Fruit fly (Drosophila melanogaster) whole organism, wandering third instar larva: ENCODE data around the gene Osi21.

Source experiments
- Abd-B ChIP-seq: fragments of >200 bp; optimal IDR thresholded peaks from 2 replicates; lab custom pipeline; 2017; ENCODE audit warnings: missing biosample characterization, missing genetic modification characterization
- CG32264 ChIP-seq: fragments of 200-800 bp; sonication (Bioruptor generic); optimal IDR thresholded peaks from 2 replicates; lab custom pipeline; 2016; ENCODE audit warnings: missing biosample characterization, missing genetic modification characterization
- CrebA ChIP-seq: fragments of 200-800 bp; sonication (Bioruptor generic); optimal IDR thresholded peaks from 2 replicates; lab custom pipeline; 2016; ENCODE audit warnings: missing biosample characterization, mild to moderate bottlenecking, missing genetic modification characterization, borderline replicate concordance
- Dfd ChIP-seq: fragments of >200 bp; optimal IDR thresholded peaks from 2 replicates; lab custom pipeline; 2017; ENCODE audit warnings: missing biosample characterization, missing genetic modification characterization
- Dif ChIP-seq: fragments of 200-275, 200-300 bp; sonication (Bioruptor generic); optimal IDR thresholded peaks from 2 replicates; lab custom pipeline; 2018; ENCODE audit warnings: missing biosample characterization, missing genetic modification characterization; ENCODE audit not compliant: partially characterized antibody
- GATAd ChIP-seq: sonication (Bioruptor generic); optimal IDR thresholded peaks from 2 replicates; lab custom pipeline; 2016; ENCODE audit warnings: missing biosample characterization, missing genetic modification characterization
- HLH106 ChIP-seq: fragments of 200-800 bp; optimal IDR thresholded peaks from 3 replicates; lab custom pipeline; 2019; ENCODE audit warnings: missing biosample characterization, mild to moderate bottlenecking, missing genetic modification characterization, moderate library complexity
- Hnf4 ChIP-seq: fragments of 200-800 bp; sonication (Bioruptor generic); optimal IDR thresholded peaks from 2 replicates; lab custom pipeline; 2016; ENCODE audit warnings: missing biosample characterization, mild to moderate bottlenecking, missing genetic modification characterization
- Hr78 ChIP-seq: fragments of >200 bp; optimal IDR thresholded peaks from 2 replicates; lab custom pipeline; 2017; ENCODE audit warnings: missing biosample characterization, missing genetic modification characterization
- Hr83 ChIP-seq: fragments of 200-300 bp; sonication (Bioruptor generic); optimal IDR thresholded peaks from 2 replicates; lab custom pipeline; 2016; ENCODE audit warnings: missing biosample characterization, mild to moderate bottlenecking, missing genetic modification characterization, moderate library complexity; ENCODE audit not compliant: poor library complexity, severe bottlenecking
- Jra ChIP-seq: sonication (Bioruptor generic); optimal IDR thresholded peaks from 2 replicates; lab custom pipeline; 2016; ENCODE audit warnings: missing biosample characterization, missing genetic modification characterization
- Mio ChIP-seq: sonication (Bioruptor generic); optimal IDR thresholded peaks from 2 replicates; lab custom pipeline; 2016; ENCODE audit warnings: missing biosample characterization, missing genetic modification characterization
- Myc ChIP-seq: fragments of >200 bp; optimal IDR thresholded peaks from 2 replicates; lab custom pipeline; 2017
- N ChIP-seq: fragments of >200 bp; optimal IDR thresholded peaks from 2 replicates; lab custom pipeline; 2018; ENCODE audit warnings: missing biosample characterization, missing external identifiers, missing genetic modification characterization
- OdsH ChIP-seq: fragments of 200-800 bp; sonication (Bioruptor generic); optimal IDR thresholded peaks from 2 replicates; lab custom pipeline; 2016; ENCODE audit warnings: missing biosample characterization, mild to moderate bottlenecking, missing genetic modification characterization
- Rel ChIP-seq, 2 experiments: fragments of 200-800 bp; sonication (Bioruptor generic) in 1 of 2; optimal IDR thresholded peaks; 2 replicates in 1 of 2; 3 replicates in 1 of 2; lab custom pipeline; 2016 to 2019; ENCODE audit warnings: mild to moderate bottlenecking in 2 of 2, missing biosample characterization in 2 of 2, missing genetic modification characterization in 2 of 2, moderate library complexity in 1 of 2
- Sp1 ChIP-seq: fragments of 200-800 bp; sonication (Bioruptor generic); optimal IDR thresholded peaks from 3 replicates; lab custom pipeline; 2019; ENCODE audit warnings: missing biosample characterization, mild to moderate bottlenecking, missing genetic modification characterization, moderate library complexity
- Vsx2 ChIP-seq: fragments of 200-300, 225-300 bp; sonication (Bioruptor generic); optimal IDR thresholded peaks from 2 replicates; lab custom pipeline; 2018; ENCODE audit warnings: missing biosample characterization, missing genetic modification characterization; ENCODE audit not compliant: partially characterized antibody
- br ChIP-seq: fragments of 200-800 bp; sonication (Bioruptor generic); optimal IDR thresholded peaks from 2 replicates; lab custom pipeline; 2016; ENCODE audit warnings: missing biosample characterization, missing genetic modification characterization
- brk ChIP-seq: fragments of 200-800 bp; sonication (Bioruptor generic); optimal IDR thresholded peaks from 2 replicates; lab custom pipeline; 2016; ENCODE audit warnings: missing biosample characterization, mild to moderate bottlenecking, missing genetic modification characterization
- dl ChIP-seq, 2 experiments: fragments of 175-275, 200-275 bp in 1 of 2; fragments of 200-275 bp in 1 of 2; sonication (Bioruptor generic); optimal IDR thresholded peaks; lab custom pipeline; 2018; ENCODE audit warnings: mild to moderate bottlenecking in 2 of 2, missing biosample characterization in 2 of 2, missing genetic modification characterization in 2 of 2, moderate library complexity in 2 of 2; ENCODE audit not compliant: partially characterized antibody in 2 of 2, insufficient read depth in 1 of 2
- dmrt93B ChIP-seq: fragments of 200-800 bp; sonication (Bioruptor generic); optimal IDR thresholded peaks from 2 replicates; lab custom pipeline; 2018; ENCODE audit warnings: missing biosample characterization, mild to moderate bottlenecking, missing genetic modification characterization
- dsf ChIP-seq: sonication (Bioruptor generic); optimal IDR thresholded peaks from 2 replicates; lab custom pipeline; 2016; ENCODE audit warnings: missing biosample characterization, missing genetic modification characterization, borderline replicate concordance
- ey ChIP-seq: fragments of 200-800 bp; sonication (Bioruptor generic); optimal IDR thresholded peaks from 2 replicates; lab custom pipeline; 2016; ENCODE audit warnings: missing biosample characterization, missing genetic modification characterization
- foxo ChIP-seq, 2 experiments: fragments of 200-800 bp; sonication (Bioruptor generic); optimal IDR thresholded peaks; 2 replicates in 1 of 2; 3 replicates in 1 of 2; lab custom pipeline; 2016 to 2017; ENCODE audit warnings: missing biosample characterization in 2 of 2, missing genetic modification characterization in 2 of 2
- fru ChIP-seq: fragments of 200-800 bp; sonication (Bioruptor generic); optimal IDR thresholded peaks from 3 replicates; lab custom pipeline; 2016; ENCODE audit warnings: missing biosample characterization, mild to moderate bottlenecking, missing genetic modification characterization
- h ChIP-seq: fragments of 200-800 bp; sonication (Bioruptor generic); optimal IDR thresholded peaks from 3 replicates; lab custom pipeline; 2016; ENCODE audit warnings: missing biosample characterization, mild to moderate bottlenecking, missing genetic modification characterization
- jim ChIP-seq: fragments of 175-275, 200-325 bp; sonication (Bioruptor generic); optimal IDR thresholded peaks from 2 replicates; lab custom pipeline; 2016; ENCODE audit warnings: missing biosample characterization, mild to moderate bottlenecking, missing genetic modification characterization
- lola ChIP-seq: fragments of >200 bp; optimal IDR thresholded peaks from 2 replicates; lab custom pipeline; 2017; ENCODE audit warnings: missing biosample characterization, missing genetic modification characterization
- pan ChIP-seq: fragments of >200 bp; optimal IDR thresholded peaks from 2 replicates; lab custom pipeline; 2017
- rgr ChIP-seq: fragments of 200-800 bp; sonication (Bioruptor generic); optimal IDR thresholded peaks from 3 replicates; lab custom pipeline; 2016; ENCODE audit warnings: missing biosample characterization, mild to moderate bottlenecking, missing genetic modification characterization
- sage ChIP-seq: fragments of 200-800 bp; sonication (Bioruptor generic); optimal IDR thresholded peaks from 2 replicates; lab custom pipeline; 2016; ENCODE audit warnings: missing biosample characterization, mild to moderate bottlenecking, missing genetic modification characterization
- woc ChIP-seq: sonication (Bioruptor generic); optimal IDR thresholded peaks from 2 replicates; lab custom pipeline; 2016; ENCODE audit warnings: missing biosample characterization, mild to moderate bottlenecking, missing genetic modification characterization

Osi21 gene

DNA sequence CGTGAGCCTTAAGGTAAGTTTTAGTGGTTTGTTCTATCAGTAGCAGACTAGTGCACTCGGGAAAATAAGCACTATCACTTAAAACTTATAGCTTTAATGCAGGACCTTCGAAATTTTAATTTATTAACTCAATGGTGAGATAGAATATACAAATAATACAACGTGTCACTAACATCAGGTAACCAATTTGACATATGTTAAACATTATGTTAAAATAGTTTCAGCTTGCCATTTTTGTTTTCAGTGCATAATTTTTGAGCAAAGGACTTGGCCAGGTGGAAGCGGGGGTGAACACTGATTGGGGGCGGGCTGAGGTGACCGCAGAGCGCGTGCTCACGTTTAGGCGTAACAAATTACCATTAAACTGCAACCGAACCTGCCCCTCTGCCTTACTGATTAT is 17.0 kb upstream of the Osi21 start:
- TF ChIP-seq N (GFP tag; lab: Kevin White, UChicago): no peak

DNA sequence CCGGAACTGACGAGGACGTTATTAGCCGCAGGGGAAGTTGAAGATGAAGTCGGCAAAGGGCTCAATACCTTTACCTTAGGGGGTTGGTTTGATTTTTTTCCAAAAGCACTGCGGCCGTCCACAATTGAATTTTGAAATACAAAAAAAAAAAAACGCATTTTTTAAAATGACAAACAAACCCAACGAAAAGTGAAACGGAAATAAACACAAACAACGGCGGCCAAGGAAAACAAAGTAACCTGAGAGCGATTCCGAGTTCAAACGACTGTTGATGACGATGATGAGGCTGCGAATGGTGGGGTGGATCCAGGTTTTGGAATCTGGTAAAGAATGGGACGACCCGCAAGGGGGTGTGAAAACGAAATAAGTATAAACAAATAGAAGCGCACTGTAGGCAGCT is 11.0 kb upstream of the Osi21 start:
- TF ChIP-seq jim (GFP tag; lab: Kevin White, UChicago): no peak

DNA sequence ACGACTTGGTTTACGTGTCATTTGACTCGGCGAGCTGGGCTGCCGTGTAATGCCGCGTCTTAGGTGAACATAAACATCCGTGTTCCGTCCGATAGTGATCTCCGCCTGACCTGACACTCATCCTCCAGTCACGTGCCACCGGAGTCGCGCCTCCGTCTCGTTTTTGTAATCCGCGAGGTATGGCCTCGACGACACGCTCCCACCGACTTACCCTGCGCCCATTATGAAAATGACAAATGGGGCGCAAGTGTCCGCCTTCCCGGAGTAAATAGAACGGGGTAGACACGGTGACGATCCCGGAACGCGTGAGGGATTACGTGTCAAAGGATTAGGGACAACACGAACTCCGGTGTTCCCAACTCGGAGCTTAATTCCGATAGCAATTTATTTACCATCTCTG is 10.3 kb upstream of the Osi21 start:
- TF ChIP-seq Myc (no peak), woc (GFP tag; lab: Kevin White, UChicago) (no peak), brk (GFP tag; lab: Kevin White, UChicago) (no peak), ey (GFP tag; lab: Kevin White, UChicago) (no peak), br (GFP tag; lab: Kevin White, UChicago) (no peak), CG32264 (GFP tag; lab: Kevin White, UChicago) (no peak), fru (GFP tag; lab: Kevin White, UChicago) (no peak), N (GFP tag; lab: Kevin White, UChicago) (no peak), dl (GFP tag; optimal IDR thresholded peaks at IDR 0.05; lab: Kevin White, UChicago; ENCODE audit: insufficient read depth in 1 of 2, partially characterized antibody in 2 of 2) (no peak), GATAd (GFP tag; lab: Kevin White, UChicago) (no peak), Dif (GFP tag; lab: Kevin White, UChicago) (no peak), sage (GFP tag; lab: Kevin White, UChicago) (no peak), Jra (no peak), Rel (GFP tag; optimal IDR thresholded peaks at IDR 0.05; lab: Kevin White, UChicago) (no peak), Rel (tag; optimal IDR thresholded peaks at IDR 0.05; lab: Kevin White, UChicago) (no peak), foxo (GFP tag; optimal IDR thresholded peaks at IDR 0.05; lab: Kevin White, UChicago) (no peak), Sp1 (no peak), dmrt93B (GFP tag; lab: Kevin White, UChicago) (no peak), Hnf4 (no peak), Vsx2 (GFP tag; lab: Kevin White, UChicago) (no peak), h (no peak)

DNA sequence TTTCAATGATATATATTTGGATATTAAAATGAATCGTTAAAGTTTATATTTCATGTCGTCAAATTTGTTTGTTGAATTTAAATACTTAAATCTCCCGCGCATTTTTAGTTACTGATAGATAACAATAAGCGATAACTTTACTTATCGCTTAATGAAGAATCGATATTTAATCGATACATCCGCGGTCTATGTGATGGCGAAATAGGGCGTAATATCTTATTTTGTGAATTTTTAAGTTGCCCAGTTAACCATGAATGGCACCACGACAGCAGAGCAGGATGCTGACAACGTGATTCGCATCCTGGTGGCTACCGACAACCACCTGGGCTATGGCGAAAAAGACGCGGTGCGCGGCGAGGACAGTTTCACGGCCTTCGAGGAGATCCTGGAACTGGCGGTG is 3.6 kb downstream of the Osi21 start, which contains the start of gene mre11:
Gene mre11, plus strand, starts transcription at position 161 of the 400 bp plus-strand sequence.
- no peak for TF ChIP-seq pan (lab: Kevin White, UChicago)
- no peak for TF ChIP-seq jim (GFP tag; lab: Kevin White, UChicago)
- no peak for TF ChIP-seq Dif (GFP tag; lab: Kevin White, UChicago)
- no peak for TF ChIP-seq dl (GFP tag; optimal IDR thresholded peaks at IDR 0.05; lab: Kevin White, UChicago; ENCODE audit: insufficient read depth in 1 of 2, partially characterized antibody in 2 of 2)
- no peak for TF ChIP-seq Jra
- TF ChIP-seq Mio (GFP tag; lab: Kevin White, UChicago): no peak
- no peak for TF ChIP-seq Hnf4

DNA sequence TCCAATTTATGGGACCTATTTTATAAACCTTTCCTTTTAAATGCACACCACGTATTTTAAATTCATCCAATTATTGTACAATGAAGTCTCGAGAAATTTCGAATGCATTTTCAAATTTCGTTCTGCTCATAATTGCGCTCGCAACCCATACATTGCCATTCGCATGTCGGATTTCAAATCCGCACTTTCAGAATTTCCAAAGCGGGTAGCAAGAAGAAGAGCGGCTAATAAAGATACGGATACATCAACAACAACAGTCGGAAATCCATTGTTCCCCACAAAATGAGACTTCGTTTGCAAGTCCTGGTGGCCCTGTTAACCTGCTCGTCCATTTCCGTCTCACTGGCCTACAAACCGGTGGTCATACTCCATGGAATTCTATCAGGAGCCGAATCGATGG is 5.4 kb downstream of the Osi21 start, which contains the start of gene Ppt2:
Gene Ppt2, plus strand, starts transcription at position 209 of the 400 bp plus-strand sequence.
- TF ChIP-seq foxo (GFP tag; optimal IDR thresholded peaks at IDR 0.05; lab: Kevin White, UChicago): no peak
- TF ChIP-seq Vsx2 (GFP tag; lab: Kevin White, UChicago): peak; percentile 99
- no peak for TF ChIP-seq ey (GFP tag; lab: Kevin White, UChicago)
- TF ChIP-seq pan (lab: Kevin White, UChicago): no peak
- no peak for TF ChIP-seq CrebA (GFP tag; lab: Kevin White, UChicago)
- TF ChIP-seq woc (GFP tag; lab: Kevin White, UChicago): no peak
- TF ChIP-seq Hr83 (GFP tag; lab: Kevin White, UChicago): no peak
- TF ChIP-seq Dif (GFP tag; lab: Kevin White, UChicago): no peak
- TF ChIP-seq Abd-B (GFP tag; lab: Kevin White, UChicago): no peak
- TF ChIP-seq lola (GFP tag; lab: Kevin White, UChicago): no peak
- TF ChIP-seq Hr78 (GFP tag; lab: Kevin White, UChicago): no peak
- TF ChIP-seq Rel (GFP tag; optimal IDR thresholded peaks at IDR 0.05; lab: Kevin White, UChicago): no peak
- peak; percentile 47 for TF ChIP-seq Rel (tag; optimal IDR thresholded peaks at IDR 0.05; lab: Kevin White, UChicago)
- no peak for TF ChIP-seq rgr (GFP tag; lab: Kevin White, UChicago)
- TF ChIP-seq jim (GFP tag; lab: Kevin White, UChicago): no peak
- no peak for TF ChIP-seq N (GFP tag; lab: Kevin White, UChicago)
- no peak for TF ChIP-seq h
- no peak for TF ChIP-seq Jra
- no peak for TF ChIP-seq OdsH (GFP tag; lab: Kevin White, UChicago)
- TF ChIP-seq br (GFP tag; lab: Kevin White, UChicago): no peak
- no peak for TF ChIP-seq Sp1
- TF ChIP-seq Hnf4: no peak
- TF ChIP-seq dsf (GFP tag; lab: Kevin White, UChicago): no peak
- TF ChIP-seq Dfd: no peak
- TF ChIP-seq Myc: peak; percentile 42
- TF ChIP-seq CG32264 (GFP tag; lab: Kevin White, UChicago): no peak
- TF ChIP-seq HLH106 (tag; lab: Kevin White, UChicago): no peak
